Fruit fly (Drosophila melanogaster) whole organism, embryonic: ENCODE data around the gene CG31178.
A peak's percentile ranks its signal among the peaks of the same experiment; 100 is the strongest.

ENCODE experiments used
- C15 ChIP-seq: fragments of 200-800 bp; sonication (Bioruptor generic); IDR thresholded peaks from 3 replicates; pipeline ENCODE4 v1.3.6; 2022; ENCODE audit warnings: missing biosample characterization, missing genetic modification characterization
- CG10431 ChIP-seq: fragments of 200-800 bp; sonication (Bioruptor generic); optimal IDR thresholded peaks from 3 replicates; lab custom pipeline; 2018; ENCODE audit warnings: missing biosample characterization, mild to moderate bottlenecking, missing genetic modification characterization
- CG11456 ChIP-seq: fragments of 200-800 bp; sonication (Bioruptor generic); IDR thresholded peaks from 3 replicates; pipeline ENCODE4 v1.3.6; 2022; ENCODE audit warnings: missing biosample characterization, missing genetic modification characterization
- CG11504 ChIP-seq: fragments of 200-800 bp; sonication (Bioruptor generic); optimal IDR thresholded peaks from 3 replicates; lab custom pipeline; 2019; ENCODE audit warnings: missing biosample characterization, mild to moderate bottlenecking, missing genetic modification characterization, moderate library complexity
- CG13775 ChIP-seq: fragments of 200-800 bp; sonication (Bioruptor generic); optimal IDR thresholded peaks from 3 replicates; lab custom pipeline; 2017; ENCODE audit warnings: missing biosample characterization, mild to moderate bottlenecking, missing genetic modification characterization
- CG13894 ChIP-seq: fragments of 200-800 bp; sonication (Bioruptor generic); optimal IDR thresholded peaks from 3 replicates; lab custom pipeline; 2018; ENCODE audit warnings: missing biosample characterization, mild to moderate bottlenecking, missing genetic modification characterization, moderate library complexity
- CG14710 ChIP-seq: fragments of 200-800 bp; sonication (Bioruptor generic); optimal IDR thresholded peaks from 3 replicates; lab custom pipeline; 2019; ENCODE audit warnings: missing biosample characterization, mild to moderate bottlenecking, missing genetic modification characterization, moderate library complexity
- CG15073 ChIP-seq: fragments of 200-800 bp; sonication (Bioruptor generic); optimal IDR thresholded peaks from 2 replicates; lab custom pipeline; 2016; ENCODE audit warnings: missing biosample characterization, missing genetic modification characterization
- CG17612 ChIP-seq: fragments of 200-800 bp; sonication (Bioruptor generic); IDR thresholded peaks from 2 replicates; pipeline ENCODE4 v1.3.6; 2022; ENCODE audit warnings: missing biosample characterization, missing genetic modification characterization
- CG1832 ChIP-seq: fragments of 200-800 bp; sonication (Bioruptor generic); optimal IDR thresholded peaks from 2 replicates; lab custom pipeline; 2017; ENCODE audit warnings: missing biosample characterization, mild to moderate bottlenecking, missing genetic modification characterization, inconsistent platforms
- CG2120 ChIP-seq: fragments of 200-800 bp; sonication (Bioruptor generic); optimal IDR thresholded peaks from 3 replicates; lab custom pipeline; 2016; ENCODE audit warnings: missing biosample characterization, missing genetic modification characterization
- CG2199 ChIP-seq: fragments of 200-800 bp; sonication (Bioruptor generic); IDR thresholded peaks from 3 replicates; pipeline ENCODE4 v1.3.6; 2022; ENCODE audit warnings: missing biosample characterization, missing genetic modification characterization
- CG31224 ChIP-seq: fragments of 200-800 bp; sonication (Bioruptor generic); IDR thresholded peaks from 2 replicates; pipeline ENCODE4 v1.3.6; 2022; ENCODE audit warnings: missing biosample characterization, missing genetic modification characterization
- CG42726 ChIP-seq: fragments of 200-800 bp; sonication (Bioruptor generic); IDR thresholded peaks from 2 replicates; pipeline ENCODE4 v1.3.6; 2022; ENCODE audit warnings: missing biosample characterization, missing genetic modification characterization; ENCODE audit not compliant: partially characterized antibody
- CG4360 ChIP-seq: fragments of 200-800 bp; sonication (Bioruptor generic); IDR thresholded peaks from 2 replicates; pipeline ENCODE4 v1.3.6; 2022; ENCODE audit warnings: missing biosample characterization, missing genetic modification characterization
- CG6175 ChIP-seq: fragments of 200-800 bp; sonication (Bioruptor generic); IDR thresholded peaks from 3 replicates; pipeline ENCODE4 v1.3.6; 2022; ENCODE audit warnings: missing biosample characterization, missing genetic modification characterization
- CG7928 ChIP-seq: fragments of 200-800 bp; sonication (Bioruptor generic); optimal IDR thresholded peaks from 2 replicates; lab custom pipeline; 2017; ENCODE audit warnings: missing biosample characterization, mild to moderate bottlenecking, missing genetic modification characterization
- CG7963 ChIP-seq: fragments of 200-800 bp; sonication (Bioruptor generic); IDR thresholded peaks from 3 replicates; pipeline ENCODE4 v1.3.6; 2022; ENCODE audit warnings: missing biosample characterization, missing genetic modification characterization; ENCODE audit not compliant: partially characterized antibody
- CG9437 ChIP-seq: fragments of 200-800 bp; sonication (Bioruptor generic); optimal IDR thresholded peaks from 2 replicates; lab custom pipeline; 2018; ENCODE audit warnings: missing biosample characterization, mild to moderate bottlenecking, missing genetic modification characterization
- Camta ChIP-seq: fragments of 200-800 bp; sonication (Bioruptor generic); optimal IDR thresholded peaks from 2 replicates; lab custom pipeline; 2016; ENCODE audit warnings: missing biosample characterization, missing genetic modification characterization
- Chrac-16 ChIP-seq: fragments of 200-800 bp; sonication (Bioruptor generic); optimal IDR thresholded peaks from 3 replicates; lab custom pipeline; 2016; ENCODE audit warnings: missing biosample characterization, missing genetic modification characterization
- D19A ChIP-seq: fragments of 200-800 bp; optimal IDR thresholded peaks from 3 replicates; lab custom pipeline; 2019; ENCODE audit warnings: missing biosample characterization, mild to moderate bottlenecking, missing genetic modification characterization, moderate library complexity
- D19B ChIP-seq: fragments of 200-800 bp; sonication (Bioruptor generic); optimal IDR thresholded peaks from 2 replicates; lab custom pipeline; 2017; ENCODE audit warnings: missing biosample characterization, mild to moderate bottlenecking, missing genetic modification characterization
- Dbx ChIP-seq: fragments of 200-800 bp; sonication (Bioruptor generic); IDR thresholded peaks from 3 replicates; pipeline ENCODE4 v1.3.6; 2022; ENCODE audit warnings: missing biosample characterization, missing genetic modification characterization
- H15 ChIP-seq: fragments of 200-800 bp; sonication (Bioruptor generic); IDR thresholded peaks from 3 replicates; pipeline ENCODE4 v1.3.6; 2022; ENCODE audit warnings: missing biosample characterization, missing genetic modification characterization
- HmgD ChIP-seq: fragments of 200-800 bp; sonication (Bioruptor generic); optimal IDR thresholded peaks from 3 replicates; lab custom pipeline; 2016; ENCODE audit warnings: missing biosample characterization, missing genetic modification characterization
- Lhr ChIP-seq: fragments of 200-800 bp; sonication (Bioruptor generic); optimal IDR thresholded peaks from 3 replicates; lab custom pipeline; 2017; ENCODE audit warnings: mild to moderate bottlenecking, missing biosample characterization, missing genetic modification reagents, missing genetic modification characterization
- Lim3 ChIP-seq: fragments of 200-800 bp; sonication (Bioruptor generic); IDR thresholded peaks from 2 replicates; pipeline ENCODE4 v1.3.6; 2022; ENCODE audit warnings: missing biosample characterization, missing genetic modification characterization
- Max ChIP-seq: fragments of 200-800 bp; sonication (Bioruptor generic); optimal IDR thresholded peaks from 2 replicates; lab custom pipeline; 2016; ENCODE audit warnings: missing biosample characterization, mild to moderate bottlenecking, missing genetic modification characterization
- Poxn ChIP-seq: fragments of 200-800 bp; sonication (Bioruptor generic); IDR thresholded peaks from 2 replicates; pipeline ENCODE4 v1.3.6; 2022; ENCODE audit warnings: missing biosample characterization, missing genetic modification characterization
- Sox100B ChIP-seq: fragments of 200-800 bp; sonication (Bioruptor generic); optimal IDR thresholded peaks from 3 replicates; lab custom pipeline; 2018; ENCODE audit warnings: missing biosample characterization, mild to moderate bottlenecking, missing genetic modification characterization
- Xrp1 ChIP-seq: fragments of 200-800 bp; sonication (Bioruptor generic); IDR thresholded peaks from 2 replicates; pipeline ENCODE4 v1.3.6; 2022; ENCODE audit warnings: missing biosample characterization, missing genetic modification characterization
- ap ChIP-seq: fragments of 200-800 bp; sonication (Bioruptor generic); IDR thresholded peaks from 2 replicates; pipeline ENCODE4 v1.3.6; 2022; ENCODE audit warnings: missing biosample characterization, missing genetic modification characterization
- ash1 ChIP-seq: fragments of 200-800 bp; sonication (Bioruptor generic); optimal IDR thresholded peaks from 2 replicates; lab custom pipeline; 2018; ENCODE audit warnings: missing biosample characterization, mild to moderate bottlenecking, missing genetic modification characterization
- cas ChIP-seq: fragments of 200-800 bp; sonication (Bioruptor generic); IDR thresholded peaks from 2 replicates; pipeline ENCODE4 v1.3.6; 2022; ENCODE audit warnings: missing biosample characterization, missing genetic modification characterization
- cg ChIP-seq: fragments of 200-800 bp; sonication (Bioruptor generic); optimal IDR thresholded peaks from 3 replicates; lab custom pipeline; 2019; ENCODE audit warnings: missing biosample characterization, mild to moderate bottlenecking, missing genetic modification characterization, moderate library complexity
- eyg ChIP-seq: fragments of 200-800 bp; sonication (Bioruptor generic); optimal IDR thresholded peaks from 3 replicates; lab custom pipeline; 2016; ENCODE audit warnings: missing biosample characterization, missing genetic modification characterization
- fd3F ChIP-seq: fragments of 200-800 bp; sonication (Bioruptor generic); optimal IDR thresholded peaks from 2 replicates; lab custom pipeline; 2018; ENCODE audit warnings: missing biosample characterization, mild to moderate bottlenecking, missing genetic modification characterization, moderate library complexity
- gcm ChIP-seq: fragments of 200-800 bp; sonication (Bioruptor generic); optimal IDR thresholded peaks from 2 replicates; lab custom pipeline; 2019; ENCODE audit warnings: missing biosample characterization, mild to moderate bottlenecking, missing genetic modification characterization, moderate library complexity
- gro ChIP-seq: fragments of 200-800 bp; sonication (Bioruptor generic); optimal IDR thresholded peaks from 2 replicates; lab custom pipeline; 2016; ENCODE audit warnings: missing biosample characterization, missing genetic modification characterization
- gsb-n ChIP-seq: fragments of 200-800 bp; sonication (Bioruptor generic); optimal IDR thresholded peaks from 3 replicates; lab custom pipeline; 2018; ENCODE audit warnings: missing biosample characterization, mild to moderate bottlenecking, missing genetic modification characterization
- hb ChIP-seq: fragments of 200-800 bp; sonication (Bioruptor generic); IDR thresholded peaks from 3 replicates; pipeline ENCODE4 v1.3.6; 2022; ENCODE audit warnings: missing biosample characterization, missing genetic modification characterization; ENCODE audit not compliant: partially characterized antibody
- kay ChIP-seq: fragments of 200-800 bp; sonication (Bioruptor generic); optimal IDR thresholded peaks from 2 replicates; lab custom pipeline; 2016; ENCODE audit warnings: missing biosample characterization, missing genetic modification characterization
- p53 ChIP-seq: fragments of 200-800 bp; sonication (Bioruptor generic); optimal IDR thresholded peaks from 2 replicates; lab custom pipeline; 2016; ENCODE audit warnings: missing biosample characterization, missing genetic modification characterization
- so ChIP-seq: fragments of 200-800 bp; sonication (Bioruptor generic); IDR thresholded peaks from 3 replicates; pipeline ENCODE4 v1.3.6; 2022; ENCODE audit warnings: missing biosample characterization, missing genetic modification characterization
- vnd ChIP-seq: fragments of 200-800 bp; sonication (Bioruptor generic); IDR thresholded peaks from 3 replicates; pipeline ENCODE4 v1.3.6; 2022; ENCODE audit warnings: missing biosample characterization, missing genetic modification characterization; ENCODE audit not compliant: partially characterized antibody
- vvl ChIP-seq: fragments of 200-800 bp; sonication (Bioruptor generic); IDR thresholded peaks from 2 replicates; pipeline ENCODE4 v1.3.6; 2022; ENCODE audit warnings: missing biosample characterization, missing genetic modification characterization
- yki ChIP-seq: fragments of >200 bp; optimal IDR thresholded peaks from 3 replicates; lab custom pipeline; 2018

The CG31178 gene

DNA sequence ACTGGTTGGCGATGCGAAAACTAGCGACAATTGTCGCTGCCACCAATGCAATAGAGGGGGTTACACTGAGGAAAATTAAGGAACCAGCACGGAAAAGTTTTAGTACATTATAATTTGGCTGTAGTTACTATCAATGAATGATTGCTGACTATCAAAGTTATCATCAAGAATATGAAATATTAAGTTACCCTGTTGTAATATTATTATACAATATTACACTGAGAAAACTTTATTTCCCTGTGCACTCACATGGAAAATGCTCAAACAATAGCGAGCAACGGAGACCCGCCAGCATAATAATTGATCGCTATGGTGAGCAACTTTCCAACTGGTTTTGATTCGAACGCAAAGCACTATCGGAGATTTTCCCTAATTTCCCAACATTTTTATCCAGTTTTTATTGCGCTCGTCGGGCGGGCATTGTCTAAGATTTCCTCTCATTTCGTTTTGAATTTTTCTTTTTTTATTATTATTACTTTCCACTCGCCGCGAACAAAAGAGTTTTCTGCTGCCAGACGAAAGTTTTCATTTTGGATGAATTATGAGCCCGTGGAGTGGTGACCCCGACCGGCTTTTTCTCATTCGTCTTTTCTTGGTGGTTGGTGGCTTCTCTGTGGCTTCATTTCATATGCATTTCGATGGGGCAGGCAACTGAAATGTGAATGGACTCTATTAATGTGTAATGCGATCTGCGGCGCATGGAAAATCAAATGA, 11.2 kb upstream of the CG31178 start (continued):
- TF ChIP-seq CG42726 (GFP tag; lab: Robert Waterston, UW) (no peak), CG11504 (tag; lab: Kevin White, UChicago) (peak; percentile 81), Dbx (no peak)

DNA sequence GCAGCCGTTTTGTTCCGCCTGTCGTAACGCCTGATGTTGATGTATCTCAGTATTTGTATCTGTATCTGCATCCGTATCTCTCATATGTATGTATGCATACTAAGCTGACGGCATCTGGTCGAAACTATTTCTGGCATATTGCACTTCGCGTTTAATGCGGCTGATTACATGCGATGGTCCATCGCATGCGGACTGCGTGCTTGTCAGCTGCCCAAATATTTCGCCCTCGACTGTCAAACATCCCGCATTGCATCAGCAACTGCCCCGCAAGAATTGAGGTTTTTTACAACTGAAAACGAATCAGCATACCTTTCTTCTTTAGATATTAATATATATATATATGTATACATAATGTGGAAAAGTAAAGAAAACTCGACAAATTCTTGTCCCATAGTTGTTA, 10.7 kb upstream of the CG31178 start:
- TF ChIP-seq CG7963 (GFP tag; lab: Robert Waterston, UW) (no peak), Max (GFP tag; lab: Kevin White, UChicago) (no peak), D19B (GFP tag; lab: Kevin White, UChicago) (no peak), D19A (tag; lab: Kevin White, UChicago) (no peak), Poxn (GFP tag; lab: Robert Waterston, UW) (no peak), yki (lab: Kevin White, UChicago) (no peak), CG2199 (peak; percentile 6; the same call in 1 of the 3 replicates), Sox100B (GFP tag; lab: Kevin White, UChicago) (peak; percentile 3), CG4360 (GFP tag; lab: Robert Waterston, UW) (no peak), kay (GFP tag; lab: Kevin White, UChicago) (no peak), CG11456 (no peak), CG2120 (GFP tag; lab: Kevin White, UChicago) (no peak), CG17612 (GFP tag; lab: Robert Waterston, UW) (no peak), Camta (GFP tag; lab: Kevin White, UChicago) (no peak), p53 (GFP tag; lab: Kevin White, UChicago) (no peak), HmgD (GFP tag; lab: Kevin White, UChicago) (no peak), gro (no peak), gsb-n (tag; lab: Kevin White, UChicago) (peak; percentile 34), CG11504 (tag; lab: Kevin White, UChicago) (peak; percentile 7), vvl (GFP tag; lab: Robert Waterston, UW) (peak; percentile 36; the same call in 1 of the 2 replicates), CG9437 (no peak), gcm (GFP tag; lab: Kevin White, UChicago) (no peak), C15 (GFP tag; lab: Robert Waterston, UW) (no peak), CG15073 (GFP tag; lab: Kevin White, UChicago) (peak; percentile 80)

- TF ChIP-seq CG31224: no peak
- TF ChIP-seq CG10431 (GFP tag; lab: Kevin White, UChicago): no peak
- TF ChIP-seq yki (lab: Kevin White, UChicago): no peak
- TF ChIP-seq CG6175: no peak
- TF ChIP-seq ap (GFP tag; lab: Robert Waterston, UW): peak; percentile 8; the same call in 1 of the 2 replicates
- no peak for TF ChIP-seq Lim3 (GFP tag; lab: Robert Waterston, UW)
- no peak for TF ChIP-seq CG13894
- no peak for TF ChIP-seq cas (GFP tag; lab: Robert Waterston, UW)
- TF ChIP-seq fd3F: no peak
- no peak for TF ChIP-seq CG1832
- TF ChIP-seq Xrp1 (GFP tag; lab: Robert Waterston, UW): 0 out of 2 replicates have a peak, but pooled peaks have one; percentile 35
- no peak for TF ChIP-seq hb (GFP tag; lab: Robert Waterston, UW)
- no peak for TF ChIP-seq Chrac-16 (GFP tag; lab: Kevin White, UChicago)
- no peak for TF ChIP-seq CG7928 (GFP tag; lab: Kevin White, UChicago)
- TF ChIP-seq vnd (GFP tag; lab: Robert Waterston, UW): no peak
- no peak for TF ChIP-seq H15 (GFP tag; lab: Robert Waterston, UW)
- no peak for TF ChIP-seq cg (GFP tag; lab: Kevin White, UChicago)
- TF ChIP-seq eyg (GFP tag; lab: Kevin White, UChicago): no peak
- no peak for TF ChIP-seq Poxn (GFP tag; lab: Robert Waterston, UW)
- TF ChIP-seq Lhr (GFP tag; lab: Kevin White, UChicago): no peak
- TF ChIP-seq CG13775 (GFP tag; lab: Kevin White, UChicago): no peak
- TF ChIP-seq CG14710 (tag; lab: Kevin White, UChicago): no peak
- no peak for TF ChIP-seq so (GFP tag; lab: Robert Waterston, UW)
- no peak for TF ChIP-seq ash1 (GFP tag; lab: Kevin White, UChicago)
Observed at dm6 chr3R:21863817-21864384, 9.6 kb upstream of the CG31178 start.
